Fruit fly (Drosophila melanogaster): ENCODE results near the gene CG4789.

Gene CG4789

dm6 chrX:16834259-16834658 is 33.5 kb downstream of the CG4789 start (continued):
- TF ChIP-seq org-1 (GFP tag; optimal IDR thresholded peaks at IDR 0.05) (peak; percentile 18), run (tag; optimal IDR thresholded peaks at IDR 0.05) (no peak), Mrtf (GFP tag; IDR thresholded peaks at IDR 0.05) (no peak), CG4360 (GFP tag; IDR thresholded peaks at IDR 0.05) (no peak), Gsc (GFP tag; IDR thresholded peaks at IDR 0.05) (no peak), CG33213 (GFP tag; optimal IDR thresholded peaks at IDR 0.05) (no peak), CG1792 (GFP tag; optimal IDR thresholded peaks at IDR 0.05) (no peak), CG4854 (GFP tag; optimal IDR thresholded peaks at IDR 0.05) (no peak), CG17361 (GFP tag; IDR thresholded peaks at IDR 0.05) (peak; percentile 76), CG2129 (GFP tag; IDR thresholded peaks at IDR 0.05; ENCODE audit: partially characterized antibody) (no peak), ham (GFP tag; IDR thresholded peaks at IDR 0.05) (no peak), CG10979 (tag; optimal IDR thresholded peaks at IDR 0.05) (peak; percentile 29), CG10209 (GFP tag; optimal IDR thresholded peaks at IDR 0.05) (peak; percentile 38), CG13287 (GFP tag; IDR thresholded peaks at IDR 0.05; ENCODE audit: partially characterized antibody) (no peak), Vsx1 (GFP tag; optimal IDR thresholded peaks at IDR 0.05) (no peak), CG10267 (tag; optimal IDR thresholded peaks at IDR 0.05) (no peak), sens (GFP tag) (peak; percentile 87), CG1647 (GFP tag; optimal IDR thresholded peaks at IDR 0.05) (no peak), CG11560 (tag; IDR thresholded peaks at IDR 0.05) (no peak), Oaz (GFP tag; IDR thresholded peaks at IDR 0.05) (no peak), seq (GFP tag; IDR thresholded peaks at IDR 0.05) (0 out of 2 replicates have a peak, but pooled peaks have one; percentile 17), CG17802 (tag; optimal IDR thresholded peaks at IDR 0.05) (no peak), danr (GFP tag; IDR thresholded peaks at IDR 0.05) (no peak), CG14667 (GFP tag; IDR thresholded peaks at IDR 0.05) (no peak), nerfin-2 (GFP tag; IDR thresholded peaks at IDR 0.05; ENCODE audit: partially characterized antibody) (no peak), Bdp1 (GFP tag; optimal IDR thresholded peaks at IDR 0.05) (no peak), unpg (GFP tag; optimal IDR thresholded peaks at IDR 0.05) (peak; percentile 60), hb (GFP tag; IDR thresholded peaks at IDR 0.05; ENCODE audit: partially characterized antibody) (no peak), CG5953 (GFP tag; IDR thresholded peaks at IDR 0.05) (no peak), CG18011 (GFP tag; optimal IDR thresholded peaks at IDR 0.05) (no peak), CG10431 (GFP tag; optimal IDR thresholded peaks at IDR 0.05) (no peak), CG13775 (GFP tag; optimal IDR thresholded peaks at IDR 0.05) (no peak), mam (GFP tag; optimal IDR thresholded peaks at IDR 0.05) (no peak), fd64A (GFP tag; optimal IDR thresholded peaks at IDR 0.05) (no peak), CG1233 (GFP tag; optimal IDR thresholded peaks at IDR 0.05) (no peak), CG10565 (GFP tag; optimal IDR thresholded peaks at IDR 0.05) (no peak), CG2199 (GFP tag; IDR thresholded peaks at IDR 0.05) (no peak), Sin3A (optimal IDR thresholded peaks at IDR 0.05) (no peak), tx (GFP tag; optimal IDR thresholded peaks at IDR 0.05) (no peak), Sry-β (GFP tag; optimal IDR thresholded peaks at IDR 0.05) (no peak), CG7372 (GFP tag; IDR thresholded peaks at IDR 0.05) (peak; percentile 14; the same call in 1 of the 2 replicates), CG30403 (GFP tag; optimal IDR thresholded peaks at IDR 0.05) (peak; percentile 53), Elba2 (GFP tag; optimal IDR thresholded peaks at IDR 0.05) (no peak), CG11093 (GFP tag; IDR thresholded peaks at IDR 0.05) (peak; percentile 18; the same call in 1 of the 3 replicates), slp2 (GFP tag; optimal IDR thresholded peaks at IDR 0.05) (no peak), H15 (GFP tag; IDR thresholded peaks at IDR 0.05) (no peak), Hmr (GFP tag; optimal IDR thresholded peaks at IDR 0.05) (peak; percentile 45), ro (GFP tag; IDR thresholded peaks at IDR 0.05) (no peak), dati (GFP tag; IDR thresholded peaks at IDR 0.05) (no peak), nmo (GFP tag; optimal IDR thresholded peaks at IDR 0.05) (peak; percentile 46), CHES-1-like (GFP tag; optimal IDR thresholded peaks at IDR 0.05) (no peak), Med (GFP tag) (peak; percentile 81), tap (tag; optimal IDR thresholded peaks at IDR 0.05) (no peak)

Measured in whole organism, embryonic.